Worm (Caenorhabditis elegans) whole organism, mixed stage, embryonic: ENCODE results near the gene fip-4.

Source experiments
- ces-1 ChIP-seq: fragments of 150-350 bp; optimal IDR thresholded peaks from 2 replicates; lab custom pipeline; 2014; ENCODE audit warnings: missing biosample characterization, missing genetic modification reagents, missing genetic modification characterization
- lsy-2 ChIP-seq: fragments of 150-350 bp; optimal IDR thresholded peaks from 2 replicates; lab custom pipeline; 2014; ENCODE audit warnings: missing biosample characterization, missing genetic modification characterization
- nhr-28 ChIP-seq: fragments of 150-350 bp; optimal IDR thresholded peaks from 2 replicates; lab custom pipeline; 2014; ENCODE audit warnings: missing biosample characterization, missing genetic modification characterization

ce11 chrV:8636907-8637306 is 25.8 kb upstream of the fip-4 start, which contains the start of gene grl-12:
- TF ChIP-seq lsy-2, result no peak
- TF ChIP-seq nhr-28 (tag; lab: Kevin White, UChicago), result no peak
- TF ChIP-seq ces-1 (GFP tag; lab: Kevin White, UChicago), result no peak
